Worm (Caenorhabditis elegans): ENCODE data around the gene Y55F3BR.10.

DNA sequence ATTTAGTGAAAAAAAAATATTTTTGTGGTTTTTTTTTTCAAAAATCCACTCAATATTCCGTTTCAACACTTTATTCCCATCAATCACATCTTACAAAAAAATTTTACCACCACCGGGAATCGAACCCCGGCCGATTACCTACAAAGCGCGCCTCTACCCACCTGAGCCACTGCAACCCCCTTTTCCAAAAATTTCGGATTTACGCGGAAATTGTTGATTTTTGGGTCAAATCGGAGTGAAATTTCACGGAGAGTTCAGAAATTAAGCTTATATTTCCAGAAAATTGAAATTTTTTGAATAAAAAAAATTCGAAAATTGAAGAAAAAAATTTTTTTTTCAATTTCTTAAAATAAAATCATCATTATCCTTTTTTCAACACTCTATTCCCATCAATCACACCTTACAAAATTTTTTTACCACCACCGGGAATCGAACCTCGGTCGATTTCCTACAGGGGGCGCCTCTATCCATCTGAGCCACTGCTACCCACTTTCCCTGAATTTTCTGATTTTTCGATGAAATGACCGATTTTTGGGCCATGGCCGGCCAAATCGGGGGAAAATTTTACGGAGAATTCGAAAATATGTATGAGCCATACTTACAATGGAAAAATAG, 41.0 kb downstream of the Y55F3BR.10 start:
- TF ChIP-seq nhr-12 (tag; optimal IDR thresholded peaks at IDR 0.05) (no peak), ces-1 (GFP tag; optimal IDR thresholded peaks at IDR 0.05) (no peak), pha-4 (tag; optimal IDR thresholded peaks at IDR 0.05) (no peak), elt-1 (tag; optimal IDR thresholded peaks at IDR 0.05; ENCODE audit: borderline replicate concordance, insufficient read depth) (no peak), ztf-11 (tag; optimal IDR thresholded peaks at IDR 0.05) (no peak)

Data from whole organism, mixed stage, embryonic.